Worm (Caenorhabditis elegans): Measurements from ENCODE around the gene F58E6.8.

F58E6.8 gene

ce11 chrV:9730743-9731706 is 24.6 kb downstream of the F58E6.8 start (continued):
- TF ChIP-seq snpc-4 (GFP tag; optimal IDR thresholded peaks at IDR 0.05) (peak; percentile 55), snpc-4 (tag; optimal IDR thresholded peaks at IDR 0.05) (peak; percentile 42 to 79 (median 78)), ceh-79 (tag; optimal IDR thresholded peaks at IDR 0.05) (no peak), Y53G8AR.9 (GFP tag; conservative IDR thresholded peaks at IDR 0.05) (peak; percentile 82), repo-1 (tag; optimal IDR thresholded peaks at IDR 0.05) (peak; percentile 61), madf-8 (GFP tag; conservative IDR thresholded peaks at IDR 0.05) (no peak), lin-26 (GFP tag; IDR thresholded peaks at IDR 0.05) (peak; percentile 71; the same call in 1 of the 2 replicates), ama-1 (optimal IDR thresholded peaks at IDR 0.05) (peak; percentile 99), ama-1 (GFP tag; optimal IDR thresholded peaks at IDR 0.05) (peak in 1 of 2 experiments; percentile 43), T26A5.8 (tag; optimal IDR thresholded peaks at IDR 0.05) (no peak), aptf-3 (GFP tag; IDR thresholded peaks at IDR 0.05) (no peak), chd-7 (tag; optimal IDR thresholded peaks at IDR 0.05) (peak; percentile 96)

- TF ChIP-seq B0336.3 (GFP tag; IDR thresholded peaks at IDR 0.05) = no peak
- peak; percentile 11 for TF ChIP-seq lin-40 (tag; optimal IDR thresholded peaks at IDR 0.05)
- no peak for TF ChIP-seq F39B2.1 (GFP tag; IDR thresholded peaks at IDR 0.05)
- no peak for TF ChIP-seq B0035.1 (tag; optimal IDR thresholded peaks at IDR 0.05)
- no peak for TF ChIP-seq chd-7 (tag; optimal IDR thresholded peaks at IDR 0.05)
- no peak for TF ChIP-seq ztf-26 (tag; optimal IDR thresholded peaks at IDR 0.05)
- no peak for TF ChIP-seq Y67H2A.10 (GFP tag; conservative IDR thresholded peaks at IDR 0.05)
- no peak for TF ChIP-seq C17E4.6 (GFP tag; IDR thresholded peaks at IDR 0.05)
- TF ChIP-seq athp-1 (tag; optimal IDR thresholded peaks at IDR 0.05) = no peak
- no peak for TF ChIP-seq nhr-120 (GFP tag; IDR thresholded peaks at IDR 0.05)
- TF ChIP-seq cebp-2 (GFP tag; IDR thresholded peaks at IDR 0.05) = no peak
- no peak for TF ChIP-seq sdz-38 (tag; optimal IDR thresholded peaks at IDR 0.05)
- TF ChIP-seq madf-8 (GFP tag; conservative IDR thresholded peaks at IDR 0.05) = no peak
- peak; percentile 42 for TF ChIP-seq lin-54 (GFP tag; optimal IDR thresholded peaks at IDR 0.05)
- no peak for TF ChIP-seq ekl-4 (GFP tag; IDR thresholded peaks at IDR 0.05)
- TF ChIP-seq T07F8.4 (tag; optimal IDR thresholded peaks at IDR 0.05) = no peak
- no peak for TF ChIP-seq ets-4 (GFP tag; optimal IDR thresholded peaks at IDR 0.05)
- no peak for TF ChIP-seq mel-28 (tag; optimal IDR thresholded peaks at IDR 0.05; ENCODE audit: borderline replicate concordance)
- peak; percentile 62 for TF ChIP-seq mcd-1 (GFP tag; IDR thresholded peaks at IDR 0.05)
- TF ChIP-seq lsl-1 (GFP tag; optimal IDR thresholded peaks at IDR 0.05) = peak; percentile 60
- TF ChIP-seq die-1 (tag; optimal IDR thresholded peaks at IDR 0.05) = no peak
- 0 out of 2 replicates have a peak, but pooled peaks have one; percentile 17 for TF ChIP-seq D2030.7 (GFP tag; IDR thresholded peaks at IDR 0.05)
- TF ChIP-seq repo-1 (tag; optimal IDR thresholded peaks at IDR 0.05) = no peak
- no peak for TF ChIP-seq zfh-2 (GFP tag; conservative IDR thresholded peaks at IDR 0.05)
- TF ChIP-seq bed-1 (GFP tag; IDR thresholded peaks at IDR 0.05) = no peak
- no peak for TF ChIP-seq aptf-3 (GFP tag; IDR thresholded peaks at IDR 0.05)
- peak; percentile 50; the same call in 1 of the 2 replicates for TF ChIP-seq F33H1.4 (GFP tag; IDR thresholded peaks at IDR 0.05)
- peak; percentile 61 for TF ChIP-seq attf-5 (GFP tag; optimal IDR thresholded peaks at IDR 0.05)
- TF ChIP-seq snpc-4 (GFP tag; optimal IDR thresholded peaks at IDR 0.05) = no peak
- peak in 1 of 4 experiments; percentile 8 for TF ChIP-seq snpc-4 (tag; optimal IDR thresholded peaks at IDR 0.05)
- no peak for TF ChIP-seq nhr-179 (tag; optimal IDR thresholded peaks at IDR 0.05)
- TF ChIP-seq hlh-12 (tag; optimal IDR thresholded peaks at IDR 0.05) = no peak
- no peak for TF ChIP-seq B0261.1 (tag; optimal IDR thresholded peaks at IDR 0.05)
- peak; percentile 0 for TF ChIP-seq tbp1 (GFP tag; optimal IDR thresholded peaks at IDR 0.05)
- TF ChIP-seq Y53G8AR.9 (GFP tag; conservative IDR thresholded peaks at IDR 0.05) = no peak
- no peak for TF ChIP-seq egl-44 (GFP tag; IDR thresholded peaks at IDR 0.05)
- peak; percentile 14; the same call in 1 of the 2 replicates for TF ChIP-seq dox-1 (GFP tag; IDR thresholded peaks at IDR 0.05)
- no peak for TF ChIP-seq mes-4 (tag; optimal IDR thresholded peaks at IDR 0.05)
- no peak for TF ChIP-seq sea-2 (GFP tag; IDR thresholded peaks at IDR 0.05)
- no peak for TF ChIP-seq ceh-27 (GFP tag; optimal IDR thresholded peaks at IDR 0.05)
Observed at ce11 chrV:9729462-9730162, 26.0 kb downstream of the F58E6.8 start, which contains the start of the genes aagr-3 and drap-1. Gene aagr-3, minus strand, starts transcription at chrV:9729512. Gene drap-1, plus strand, starts transcription at chrV:9730106.

Data from whole organism, young adult.